Worm (Caenorhabditis elegans) whole organism, late embryonic: Measurements from ENCODE around the gene bath-39.
"Not testable (repeated sequence)": the region's sequence is repeated elsewhere in the genome, so short reads cannot be mapped to it uniquely, and the experiment has no call there.

Source experiments
- F13H6.1 ChIP-seq: sonication (generic microtip); optimal IDR thresholded peaks from 2 replicates; lab custom pipeline; 2016; ENCODE audit warnings: missing genetic modification characterization, missing compliant biosample characterization
- K02D7.2 ChIP-seq: sonication (generic microtip); optimal IDR thresholded peaks from 2 replicates; lab custom pipeline; 2017; ENCODE audit warnings: mild to moderate bottlenecking, missing genetic modification characterization, missing compliant biosample characterization
- K09A11.1 ChIP-seq: sonication (generic microtip); optimal IDR thresholded peaks from 2 replicates; lab custom pipeline; 2017; ENCODE audit warnings: antibody characterized with exemption, mild to moderate bottlenecking, missing genetic modification characterization, missing compliant biosample characterization; ENCODE audit not compliant: insufficient read depth
- T23F11.4 ChIP-seq: fragments of 200-800 bp; sonication (Bioruptor generic); optimal IDR thresholded peaks from 2 replicates; lab custom pipeline; 2018; ENCODE audit warnings: mild to moderate bottlenecking, missing genetic modification characterization, missing compliant biosample characterization
- Y22D7AL.16 ChIP-seq: sonication (generic microtip); optimal IDR thresholded peaks from 2 replicates; lab custom pipeline; 2016; ENCODE audit warnings: missing genetic modification characterization, missing compliant biosample characterization
- ama-1 ChIP-seq: fragments of 150-350 bp; optimal IDR thresholded peaks from 2 replicates; lab custom pipeline; 2014
- ceh-22 ChIP-seq: sonication (generic microtip); optimal IDR thresholded peaks from 2 replicates; lab custom pipeline; 2017; ENCODE audit warnings: missing biosample characterization, missing genetic modification characterization
- ceh-30 ChIP-seq: fragments of 150-350 bp; optimal IDR thresholded peaks from 2 replicates; lab custom pipeline; 2014; ENCODE audit warnings: missing biosample characterization, missing genetic modification characterization
- ceh-48 ChIP-seq: sonication (generic microtip); optimal IDR thresholded peaks from 2 replicates; lab custom pipeline; 2016; ENCODE audit warnings: missing genetic modification characterization, inconsistent platforms, missing compliant biosample characterization
- ceh-9 ChIP-seq: sonication (generic microtip); optimal IDR thresholded peaks from 2 replicates; lab custom pipeline; 2016; ENCODE audit warnings: mild to moderate bottlenecking, missing genetic modification characterization, inconsistent platforms, missing compliant biosample characterization
- elt-4 ChIP-seq: sonication (generic microtip); optimal IDR thresholded peaks from 2 replicates; lab custom pipeline; 2016; ENCODE audit warnings: missing genetic modification characterization, missing compliant biosample characterization
- ets-4 ChIP-seq: sonication (generic microtip); optimal IDR thresholded peaks from 2 replicates; lab custom pipeline; 2016; ENCODE audit warnings: missing genetic modification characterization, missing compliant biosample characterization
- eyg-1 ChIP-seq: sonication (generic microtip); optimal IDR thresholded peaks from 2 replicates; lab custom pipeline; 2016; ENCODE audit warnings: missing genotype, missing genetic modification characterization, missing compliant biosample characterization
- fkh-6 ChIP-seq: sonication (generic microtip); optimal IDR thresholded peaks from 2 replicates; lab custom pipeline; 2016; ENCODE audit warnings: missing genetic modification characterization, missing compliant biosample characterization
- gmeb-2 ChIP-seq: sonication (generic microtip); optimal IDR thresholded peaks from 2 replicates; lab custom pipeline; 2016; ENCODE audit warnings: missing genetic modification characterization, inconsistent platforms, missing compliant biosample characterization
- hlh-13 ChIP-seq: fragments of 200-800 bp; sonication (Bioruptor generic); optimal IDR thresholded peaks from 2 replicates; lab custom pipeline; 2018; ENCODE audit warnings: mild to moderate bottlenecking, missing genetic modification characterization, missing compliant biosample characterization
- hlh-15 ChIP-seq: sonication (generic microtip); optimal IDR thresholded peaks from 2 replicates; lab custom pipeline; 2016; ENCODE audit warnings: missing genetic modification characterization, missing compliant biosample characterization
- hlh-6 ChIP-seq: sonication (generic microtip); optimal IDR thresholded peaks from 2 replicates; lab custom pipeline; 2016; ENCODE audit warnings: missing genotype, missing genetic modification characterization, missing compliant biosample characterization
- hlh-8 ChIP-seq: sonication (generic microtip); optimal IDR thresholded peaks from 2 replicates; lab custom pipeline; 2016; ENCODE audit warnings: missing genotype, missing genetic modification characterization, missing compliant biosample characterization
- lim-6 ChIP-seq: sonication (generic microtip); optimal IDR thresholded peaks from 2 replicates; lab custom pipeline; 2016; ENCODE audit warnings: missing genetic modification characterization, missing compliant biosample characterization
- lin-11 ChIP-seq: fragments of 200-800 bp; sonication (Bioruptor generic); optimal IDR thresholded peaks from 2 replicates; lab custom pipeline; 2018; ENCODE audit warnings: mild to moderate bottlenecking, missing genetic modification characterization, missing compliant biosample characterization
- madf-2 ChIP-seq: sonication (generic microtip); optimal IDR thresholded peaks from 2 replicates; lab custom pipeline; 2017; ENCODE audit warnings: missing genetic modification characterization, missing compliant biosample characterization
- nfya-1 ChIP-seq: sonication (generic microtip); optimal IDR thresholded peaks from 2 replicates; lab custom pipeline; 2017; ENCODE audit warnings: missing genetic modification characterization, mild to moderate bottlenecking, missing compliant biosample characterization, antibody characterized with exemption, moderate library complexity
- nhr-232 ChIP-seq: sonication (generic microtip); optimal IDR thresholded peaks from 2 replicates; lab custom pipeline; 2016; ENCODE audit warnings: missing genetic modification characterization, missing compliant biosample characterization
- npax-4 ChIP-seq: sonication (generic microtip); optimal IDR thresholded peaks from 2 replicates; lab custom pipeline; 2016; ENCODE audit warnings: missing genetic modification characterization, missing compliant biosample characterization
- odd-2 ChIP-seq: sonication (generic microtip); optimal IDR thresholded peaks from 2 replicates; lab custom pipeline; 2017; ENCODE audit warnings: antibody characterized with exemption, mild to moderate bottlenecking, missing genetic modification characterization, missing compliant biosample characterization
- pha-2 ChIP-seq: sonication (generic microtip); optimal IDR thresholded peaks from 2 replicates; lab custom pipeline; 2017; ENCODE audit warnings: mild to moderate bottlenecking, missing genetic modification characterization, missing compliant biosample characterization
- pqm-1 ChIP-seq: sonication (generic microtip); optimal IDR thresholded peaks from 2 replicates; lab custom pipeline; 2016; ENCODE audit warnings: missing genetic modification characterization, missing compliant biosample characterization
- ref-2 ChIP-seq: sonication (generic microtip); optimal IDR thresholded peaks from 2 replicates; lab custom pipeline; 2016; ENCODE audit warnings: missing genetic modification characterization, missing compliant biosample characterization
- sdc-2 ChIP-seq: sonication (generic microtip); optimal IDR thresholded peaks from 2 replicates; lab custom pipeline; 2016; ENCODE audit warnings: missing genotype, missing genetic modification characterization, missing compliant biosample characterization
- sox-2 ChIP-seq: fragments of 200-800 bp; sonication (Bioruptor generic); IDR thresholded peaks from 2 replicates; pipeline ENCODE4 v1.3.6; 2022; ENCODE audit warnings: missing genetic modification reagents, missing genetic modification characterization, missing compliant biosample characterization
- sox-4 ChIP-seq: sonication (generic microtip); optimal IDR thresholded peaks from 2 replicates; lab custom pipeline; 2017; ENCODE audit warnings: mild to moderate bottlenecking, missing genetic modification characterization, inconsistent platforms, missing compliant biosample characterization
- syd-9 ChIP-seq: sonication (generic microtip); optimal IDR thresholded peaks from 2 replicates; lab custom pipeline; 2016; ENCODE audit warnings: mild to moderate bottlenecking, missing genetic modification characterization, moderate library complexity, missing compliant biosample characterization
- tbx-2 ChIP-seq: sonication (generic microtip); optimal IDR thresholded peaks from 2 replicates; lab custom pipeline; 2016; ENCODE audit warnings: missing genetic modification characterization, missing compliant biosample characterization
- ttx-3 ChIP-seq: sonication (generic microtip); optimal IDR thresholded peaks from 2 replicates; lab custom pipeline; 2016; ENCODE audit warnings: missing genetic modification reagents, missing genetic modification characterization, missing compliant biosample characterization
- unc-86 ChIP-seq: sonication (generic microtip); optimal IDR thresholded peaks from 2 replicates; lab custom pipeline; 2016; ENCODE audit warnings: missing genetic modification characterization, missing compliant biosample characterization
- ztf-16 ChIP-seq: sonication (generic microtip); optimal IDR thresholded peaks from 2 replicates; lab custom pipeline; 2017; ENCODE audit warnings: missing genetic modification characterization, missing compliant biosample characterization

bath-39 gene

ce11 chrV:13441661-13442060, 17.6 kb upstream of the bath-39 start, which contains the start of gene col-162:
col-162 (plus strand) TSS chrV:13441961.
- TF ChIP-seq eyg-1, result no peak
- TF ChIP-seq, all 69 proteins: peak for 0

ce11 chrV:13442819-13443218, 16.4 kb upstream of the bath-39 start:
- no peak for TF ChIP-seq gmeb-2
- no peak for TF ChIP-seq ceh-48
- no peak for TF ChIP-seq odd-2
- TF ChIP-seq elt-4 (tag; lab: Kevin White, UChicago), result no peak
- TF ChIP-seq K09A11.1, result no peak
- TF ChIP-seq sox-2 (GFP tag; lab: Robert Waterston, UW), result no peak
- no peak for TF ChIP-seq nhr-232 (tag; lab: Kevin White, UChicago)
- no peak for TF ChIP-seq madf-2
- TF ChIP-seq fkh-6 (tag; lab: Kevin White, UChicago), result no peak
- no peak for TF ChIP-seq F13H6.1 (tag; lab: Kevin White, UChicago)
- TF ChIP-seq T23F11.4 (GFP tag; lab: Kevin White, UChicago), result no peak
- TF ChIP-seq lin-11, result no peak
- TF ChIP-seq sdc-2 (tag; lab: Kevin White, UChicago), result no peak
- TF ChIP-seq ama-1 (lab: Kevin White, UChicago), result no peak
- TF ChIP-seq ceh-30 (tag; lab: Kevin White, UChicago), result no peak
- no peak for TF ChIP-seq ceh-9

ce11 chrV:13443535-13443934, 15.7 kb upstream of the bath-39 start, which contains the start of gene Y2H9A.6:
Y2H9A.6 (plus strand) TSS chrV:13443835.
- not testable (repeated sequence) for TF ChIP-seq syd-9; ceh-30 (tag; lab: Kevin White, UChicago); hlh-13

ce11 chrV:13445229-13445949, 13.9 kb upstream of the bath-39 start, which contains the start of gene Y2H9A.4:
Y2H9A.4 (plus strand) TSS chrV:13445899.
- TF ChIP-seq ref-2 (tag; lab: Kevin White, UChicago) (no peak), eyg-1 (no peak), ttx-3 (tag; lab: Kevin White, UChicago) (no peak), hlh-13 (no peak), ztf-16 (no peak), hlh-15 (no peak), lim-6 (no peak), gmeb-2 (no peak), elt-4 (tag; lab: Kevin White, UChicago) (no peak), pqm-1 (tag; lab: Kevin White, UChicago) (no peak), pha-2 (tag; lab: Kevin White, UChicago) (no peak), unc-86 (tag; lab: Kevin White, UChicago) (no peak), npax-4 (tag; lab: Kevin White, UChicago) (no peak)

ce11 chrV:13453334-13453733, 5.9 kb upstream of the bath-39 start, which contains the start of gene lurp-2:
lurp-2 (plus strand) TSS chrV:13453634.
- no peak for TF ChIP-seq ttx-3 (tag; lab: Kevin White, UChicago)
- no peak for TF ChIP-seq hlh-8 (tag; lab: Kevin White, UChicago)
- TF ChIP-seq odd-2, result no peak
- TF ChIP-seq nfya-1 (tag; lab: Kevin White, UChicago), result no peak
- no peak for TF ChIP-seq ceh-22 (tag; lab: Kevin White, UChicago)
- no peak for TF ChIP-seq ref-2 (tag; lab: Kevin White, UChicago)
- no peak for TF ChIP-seq ama-1 (lab: Kevin White, UChicago)
- TF ChIP-seq hlh-6, result no peak
- no peak for TF ChIP-seq ets-4 (tag; lab: Kevin White, UChicago)
- TF ChIP-seq sox-2 (GFP tag; lab: Robert Waterston, UW), result no peak
- TF ChIP-seq tbx-2 (tag; lab: Kevin White, UChicago), result no peak
- no peak for TF ChIP-seq sox-4
- TF ChIP-seq F13H6.1 (tag; lab: Kevin White, UChicago), result no peak
- no peak for TF ChIP-seq elt-4 (tag; lab: Kevin White, UChicago)
- no peak for TF ChIP-seq K02D7.2 (tag; lab: Kevin White, UChicago)
- TF ChIP-seq Y22D7AL.16 (tag; lab: Kevin White, UChicago), result no peak
- TF ChIP-seq nhr-232 (tag; lab: Kevin White, UChicago), result no peak
- TF ChIP-seq fkh-6 (tag; lab: Kevin White, UChicago), result no peak
